Worm (Caenorhabditis elegans) whole organism, L1 larva: ENCODE data around the gene T13B5.9.

ENCODE experiments used
- C04F5.9 ChIP-seq: sonication (generic microtip); optimal IDR thresholded peaks from 2 replicates; lab custom pipeline; 2016; ENCODE audit warnings: missing genetic modification characterization, missing compliant biosample characterization
- C16A3.4 ChIP-seq: fragments of 150-350 bp; optimal IDR thresholded peaks from 2 replicates; lab custom pipeline; 2014; ENCODE audit warnings: missing biosample characterization, missing genetic modification characterization
- Y116A8C.19 ChIP-seq: sonication (generic microtip); optimal IDR thresholded peaks from 2 replicates; lab custom pipeline; 2016; ENCODE audit warnings: missing compliant biosample characterization, missing genetic modification characterization, borderline replicate concordance
- aha-1 ChIP-seq: fragments of 150-350 bp; optimal IDR thresholded peaks from 2 replicates; lab custom pipeline; 2014; ENCODE audit warnings: missing biosample characterization, missing genetic modification characterization
- alr-1 ChIP-seq: fragments of 200-800 bp; sonication (Bioruptor generic); optimal IDR thresholded peaks from 2 replicates; lab custom pipeline; 2018; ENCODE audit warnings: borderline replicate concordance, mild to moderate bottlenecking, missing genetic modification characterization, missing compliant biosample characterization
- aly-2 ChIP-seq: fragments of 150-350 bp; optimal IDR thresholded peaks from 2 replicates; lab custom pipeline; 2014; ENCODE audit warnings: missing biosample characterization, missing genetic modification characterization
- ama-1 ChIP-seq: fragments of 150-350 bp; optimal IDR thresholded peaks from 2 replicates; lab custom pipeline; 2014
- blmp-1 ChIP-seq: fragments of 150-350 bp; optimal IDR thresholded peaks from 2 replicates; lab custom pipeline; 2014; ENCODE audit warnings: missing biosample characterization, missing genetic modification characterization
- ceh-8 ChIP-seq: fragments of 200-800 bp; sonication (Bioruptor generic); optimal IDR thresholded peaks from 2 replicates; lab custom pipeline; 2018; ENCODE audit warnings: mild to moderate bottlenecking, missing genetic modification characterization, moderate library complexity, missing compliant biosample characterization
- ceh-90 ChIP-seq: sonication (generic microtip); optimal IDR thresholded peaks from 2 replicates; lab custom pipeline; 2016; ENCODE audit warnings: missing genetic modification characterization, missing compliant biosample characterization
- ces-1 ChIP-seq: fragments of 150-350 bp; optimal IDR thresholded peaks from 2 replicates; lab custom pipeline; 2014; ENCODE audit warnings: missing biosample characterization, missing genetic modification reagents, missing genetic modification characterization
- dsc-1 ChIP-seq: sonication (generic microtip); optimal IDR thresholded peaks from 2 replicates; lab custom pipeline; 2016; ENCODE audit warnings: mild to moderate bottlenecking, missing genetic modification characterization, missing compliant biosample characterization
- efl-3 ChIP-seq: fragments of 200-800 bp; sonication (Bioruptor generic); optimal IDR thresholded peaks from 2 replicates; lab custom pipeline; 2018; ENCODE audit warnings: mild to moderate bottlenecking, missing genetic modification characterization, missing compliant biosample characterization
- egl-13 ChIP-seq: sonication (generic microtip); optimal IDR thresholded peaks from 2 replicates; lab custom pipeline; 2016; ENCODE audit warnings: missing genotype, missing genetic modification reagents, missing genetic modification characterization, missing compliant biosample characterization
- elt-2 ChIP-seq: sonication (generic microtip); optimal IDR thresholded peaks from 2 replicates; lab custom pipeline; 2016; ENCODE audit warnings: missing genetic modification characterization, mild to moderate bottlenecking, inconsistent platforms, missing compliant biosample characterization, missing genetic modification reagents
- ets-5 ChIP-seq: fragments of 200-800 bp; sonication (Bioruptor generic); IDR thresholded peaks from 2 replicates; pipeline ENCODE4 v1.3.6; 2022; ENCODE audit warnings: missing genetic modification characterization, missing compliant biosample characterization
- fkh-10 ChIP-seq: sonication (generic microtip); optimal IDR thresholded peaks from 2 replicates; lab custom pipeline; 2017; ENCODE audit warnings: missing biosample characterization, missing genetic modification reagents, missing genetic modification characterization
- fkh-4 ChIP-seq: sonication (generic microtip); optimal IDR thresholded peaks from 2 replicates; lab custom pipeline; 2016; ENCODE audit warnings: missing compliant biosample characterization, missing genetic modification characterization, borderline replicate concordance
- fkh-8 ChIP-seq: sonication (generic microtip); optimal IDR thresholded peaks from 2 replicates; lab custom pipeline; 2016; ENCODE audit warnings: mild to moderate bottlenecking, missing genetic modification characterization, missing compliant biosample characterization
- grh-1 ChIP-seq: fragments of 200-800 bp; sonication (Bioruptor generic); IDR thresholded peaks from 2 replicates; pipeline ENCODE4 v1.3.6; 2022; ENCODE audit warnings: missing genetic modification reagents, missing genetic modification characterization, missing compliant biosample characterization
- hlh-17 ChIP-seq: fragments of 200-800 bp; sonication (Bioruptor generic); optimal IDR thresholded peaks from 2 replicates; lab custom pipeline; 2018; ENCODE audit warnings: missing genetic modification characterization, mild to moderate bottlenecking, missing compliant biosample characterization, moderate library complexity, borderline replicate concordance
- hlh-4 ChIP-seq: sonication (generic microtip); optimal IDR thresholded peaks from 2 replicates; lab custom pipeline; 2016; ENCODE audit warnings: mild to moderate bottlenecking, missing genetic modification characterization, missing compliant biosample characterization
- hpl-2 ChIP-seq: fragments of 150-350 bp; optimal IDR thresholded peaks from 2 replicates; lab custom pipeline; 2014; ENCODE audit warnings: missing biosample characterization, missing genetic modification reagents, missing genetic modification characterization
- irx-1 ChIP-seq: sonication (generic microtip); optimal IDR thresholded peaks from 2 replicates; lab custom pipeline; 2016; ENCODE audit warnings: missing genetic modification characterization, missing compliant biosample characterization
- isw-1 ChIP-seq: fragments of 200-800 bp; sonication (Bioruptor generic); IDR thresholded peaks from 2 replicates; pipeline ENCODE4 v1.3.6; 2022; ENCODE audit warnings: missing genetic modification characterization, missing compliant biosample characterization
- jun-1 ChIP-seq: fragments of 150-350 bp; optimal IDR thresholded peaks from 2 replicates; lab custom pipeline; 2014; ENCODE audit warnings: missing biosample characterization, missing genetic modification reagents, missing genetic modification characterization
- lin-13 ChIP-seq: fragments of 150-350 bp; optimal IDR thresholded peaks from 2 replicates; lab custom pipeline; 2014; ENCODE audit warnings: missing biosample characterization, missing genetic modification reagents, missing genetic modification characterization
- lin-14 ChIP-seq: fragments of 200-800 bp; sonication (Bioruptor generic); optimal IDR thresholded peaks from 2 replicates; lab custom pipeline; 2018; ENCODE audit warnings: mild to moderate bottlenecking, missing genetic modification characterization, moderate library complexity, missing compliant biosample characterization
- lin-39 ChIP-seq: fragments of 150-350 bp; optimal IDR thresholded peaks from 2 replicates; lab custom pipeline; 2014; ENCODE audit warnings: missing biosample characterization, missing genetic modification reagents, missing genetic modification characterization
- lir-3 ChIP-seq: sonication (generic microtip); optimal IDR thresholded peaks from 2 replicates; lab custom pipeline; 2016; ENCODE audit warnings: mild to moderate bottlenecking, missing genetic modification characterization, moderate library complexity, missing compliant biosample characterization; ENCODE audit not compliant: poor library complexity
- mab-9 ChIP-seq: fragments of 200-800 bp; sonication (Bioruptor generic); IDR thresholded peaks from 2 replicates; pipeline ENCODE4 v1.3.6; 2022; ENCODE audit warnings: missing genetic modification reagents, missing genetic modification characterization, missing compliant biosample characterization
- mdl-1 ChIP-seq, 2 experiments: fragments of 150-350 bp; optimal IDR thresholded peaks; 2 replicates each; lab custom pipeline; 2014 to 2017; ENCODE audit warnings: missing biosample characterization in 2 of 2, missing genetic modification characterization in 2 of 2, inconsistent platforms in 1 of 2
- mef-2 ChIP-seq: fragments of 150-350 bp; optimal IDR thresholded peaks from 2 replicates; lab custom pipeline; 2014; ENCODE audit warnings: missing biosample characterization, missing genetic modification characterization
- mep-1 ChIP-seq: fragments of 150-350 bp; optimal IDR thresholded peaks from 2 replicates; lab custom pipeline; 2014; ENCODE audit warnings: missing biosample characterization, missing genetic modification characterization
- nhr-19 ChIP-seq: fragments of 200-800 bp; sonication (Bioruptor generic); conservative IDR thresholded peaks from 2 replicates; pipeline ENCODE4 v1.3.6; 2022; ENCODE audit warnings: missing genetic modification characterization, missing compliant biosample characterization
- nhr-20 ChIP-seq: sonication (generic microtip); optimal IDR thresholded peaks from 2 replicates; lab custom pipeline; 2016; ENCODE audit warnings: mild to moderate bottlenecking, missing genetic modification characterization, missing compliant biosample characterization
- nhr-237 ChIP-seq: fragments of 150-350 bp; optimal IDR thresholded peaks from 2 replicates; lab custom pipeline; 2014; ENCODE audit warnings: missing biosample characterization, missing genetic modification characterization
- nhr-47 ChIP-seq: sonication (generic microtip); optimal IDR thresholded peaks from 2 replicates; lab custom pipeline; 2016; ENCODE audit warnings: mild to moderate bottlenecking, missing genetic modification characterization, moderate library complexity, missing compliant biosample characterization
- nhr-71 ChIP-seq: sonication (generic microtip); optimal IDR thresholded peaks from 2 replicates; lab custom pipeline; 2016; ENCODE audit warnings: mild to moderate bottlenecking, missing genetic modification characterization, moderate library complexity, missing compliant biosample characterization
- nhr-76 ChIP-seq: sonication (generic microtip); optimal IDR thresholded peaks from 2 replicates; lab custom pipeline; 2017; ENCODE audit warnings: missing biosample characterization, missing genetic modification characterization
- nhr-77 ChIP-seq: fragments of 150-350 bp; optimal IDR thresholded peaks from 2 replicates; lab custom pipeline; 2014; ENCODE audit warnings: missing biosample characterization, missing genetic modification characterization
- nhr-85 ChIP-seq: sonication (generic microtip); peaks from one replicate; lab custom pipeline; 2016; ENCODE audit warnings: missing genetic modification characterization, inconsistent platforms, missing compliant biosample characterization
- pag-3 ChIP-seq: sonication (generic microtip); optimal IDR thresholded peaks from 2 replicates; lab custom pipeline; 2017; ENCODE audit warnings: missing genetic modification characterization, mild to moderate bottlenecking, missing compliant biosample characterization, antibody characterized with exemption, borderline replicate concordance; ENCODE audit not compliant: insufficient read depth
- skn-1 ChIP-seq: fragments of 150-350 bp; optimal IDR thresholded peaks from 2 replicates; lab custom pipeline; 2014; ENCODE audit warnings: missing biosample characterization, missing genetic modification characterization
- snu-23 ChIP-seq: sonication (generic microtip); optimal IDR thresholded peaks from 2 replicates; lab custom pipeline; 2016; ENCODE audit warnings: missing genetic modification characterization, missing compliant biosample characterization
- sox-4 ChIP-seq: sonication (generic microtip); optimal IDR thresholded peaks from 2 replicates; lab custom pipeline; 2016; ENCODE audit warnings: missing genetic modification characterization, missing compliant biosample characterization
- sptf-1 ChIP-seq: fragments of 150-350 bp; optimal IDR thresholded peaks from 2 replicates; lab custom pipeline; 2014; ENCODE audit warnings: missing biosample characterization, missing genetic modification characterization
- swsn-7 ChIP-seq: sonication (generic microtip); optimal IDR thresholded peaks from 2 replicates; lab custom pipeline; 2016; ENCODE audit warnings: missing genetic modification characterization, missing compliant biosample characterization
- unc-130 ChIP-seq: fragments of 150-350 bp; optimal IDR thresholded peaks from 2 replicates; lab custom pipeline; 2017; ENCODE audit warnings: missing biosample characterization, missing genetic modification characterization, inconsistent platforms
- unc-62 ChIP-seq: fragments of 150-350 bp; optimal IDR thresholded peaks from 2 replicates; lab custom pipeline; 2014; ENCODE audit warnings: missing biosample characterization, missing genetic modification reagents, missing genetic modification characterization
- unc-98 ChIP-seq: fragments of 200-800 bp; sonication (Bioruptor generic); IDR thresholded peaks from 2 replicates; pipeline ENCODE4 v1.3.6; 2022; ENCODE audit warnings: missing genetic modification characterization, missing compliant biosample characterization
- xbp-1 ChIP-seq: sonication (generic microtip); optimal IDR thresholded peaks from 2 replicates; lab custom pipeline; 2016; ENCODE audit warnings: missing genetic modification characterization, missing compliant biosample characterization
- zag-1 ChIP-seq: fragments of 150-350 bp; optimal IDR thresholded peaks from 2 replicates; lab custom pipeline; 2014; ENCODE audit warnings: missing biosample characterization, missing genetic modification characterization
- ztf-11 ChIP-seq, 2 experiments: sonication (generic microtip); optimal IDR thresholded peaks; 2 replicates each; lab custom pipeline; 2016 to 2017; ENCODE audit warnings: missing genetic modification characterization in 2 of 2, missing biosample characterization in 1 of 2, missing compliant biosample characterization in 1 of 2

The T13B5.9 gene

DNA sequence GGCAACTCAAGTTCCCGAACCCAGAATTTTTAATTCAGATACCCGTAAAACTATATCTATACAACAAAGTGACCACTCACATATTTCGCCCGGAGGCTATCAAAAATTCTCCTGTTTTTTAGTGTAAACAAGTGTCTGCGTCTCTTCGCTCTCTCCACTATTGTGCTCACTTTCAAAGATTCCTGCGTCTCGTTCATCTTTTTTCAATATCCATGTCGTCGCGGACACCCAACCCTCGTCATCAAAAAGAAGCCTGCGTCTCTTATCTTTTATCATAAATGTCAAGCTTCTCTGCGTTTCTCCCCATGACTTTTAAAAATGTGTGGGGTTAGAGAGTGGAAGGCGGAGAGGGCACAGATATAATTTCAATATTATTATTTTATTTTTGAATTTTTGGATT is 19.4 kb downstream of the T13B5.9 start:
- TF ChIP-seq ceh-8 (GFP tag; lab: Kevin White, UChicago) (no peak), lir-3 (tag; lab: Kevin White, UChicago) (no peak), lin-39 (tag; lab: Kevin White, UChicago) (peak; percentile 26), mdl-1 (tag; optimal IDR thresholded peaks at IDR 0.05; lab: Kevin White, UChicago) (peak in 1 of 2 experiments; percentile 43), ama-1 (lab: Kevin White, UChicago) (no peak), fkh-10 (no peak), isw-1 (no peak), zag-1 (no peak), nhr-76 (tag; lab: Kevin White, UChicago) (no peak), irx-1 (tag; lab: Kevin White, UChicago) (peak; percentile 52), swsn-7 (tag; lab: Kevin White, UChicago) (peak; percentile 62), efl-3 (GFP tag; lab: Kevin White, UChicago) (no peak), dsc-1 (peak; percentile 76), C16A3.4 (tag; lab: Kevin White, UChicago) (no peak), C04F5.9 (no peak), aha-1 (tag; lab: Kevin White, UChicago) (no peak), grh-1 (GFP tag; lab: Robert Waterston, UW) (no peak), xbp-1 (tag; lab: Kevin White, UChicago) (peak; percentile 47), hpl-2 (no peak), hlh-17 (GFP tag; lab: Kevin White, UChicago) (no peak), fkh-8 (tag; lab: Kevin White, UChicago) (peak; percentile 46), egl-13 (tag; lab: Kevin White, UChicago) (peak; percentile 16), unc-98 (GFP tag; lab: Robert Waterston, UW) (no peak), Y116A8C.19 (tag; lab: Kevin White, UChicago) (no peak), elt-2 (tag; lab: Kevin White, UChicago) (no peak), nhr-19 (GFP tag; lab: Robert Waterston, UW) (peak; percentile 60), nhr-47 (tag; lab: Kevin White, UChicago) (peak; percentile 65), jun-1 (tag; lab: Kevin White, UChicago) (peak; percentile 30), snu-23 (GFP tag; lab: Kevin White, UChicago) (peak; percentile 69), sox-4 (tag; lab: Kevin White, UChicago) (no peak), unc-130 (peak; percentile 8), unc-62 (GFP tag; lab: Kevin White, UChicago) (no peak), ces-1 (GFP tag; lab: Kevin White, UChicago) (no peak), lin-14 (GFP tag; lab: Kevin White, UChicago) (peak; percentile 91), nhr-71 (tag; lab: Kevin White, UChicago) (peak; percentile 88), sptf-1 (tag; lab: Kevin White, UChicago) (no peak), mef-2 (tag; lab: Kevin White, UChicago) (peak; percentile 61), ets-5 (GFP tag; lab: Robert Waterston, UW) (no peak), nhr-237 (no peak), alr-1 (tag; lab: Kevin White, UChicago) (no peak), aly-2 (no peak), hlh-4 (tag; lab: Kevin White, UChicago) (no peak), fkh-4 (tag; lab: Kevin White, UChicago) (peak; percentile 30), nhr-85 (no peak), blmp-1 (tag; lab: Kevin White, UChicago) (peak; percentile 23), mab-9 (GFP tag; lab: Robert Waterston, UW) (no peak), lin-13 (peak; percentile 47), ztf-11 (tag; optimal IDR thresholded peaks at IDR 0.05; lab: Kevin White, UChicago) (no peak), pag-3 (tag; lab: Kevin White, UChicago) (no peak), nhr-20 (tag; lab: Kevin White, UChicago) (peak; percentile 61), ceh-90 (tag; lab: Kevin White, UChicago) (no peak), nhr-77 (tag; lab: Kevin White, UChicago) (no peak), mep-1 (peak; percentile 59), skn-1 (tag; lab: Kevin White, UChicago) (peak; percentile 82)
